Fruit fly (Drosophila melanogaster): Measurements from ENCODE around the gene Polr2C.

The Polr2C gene

DNA sequence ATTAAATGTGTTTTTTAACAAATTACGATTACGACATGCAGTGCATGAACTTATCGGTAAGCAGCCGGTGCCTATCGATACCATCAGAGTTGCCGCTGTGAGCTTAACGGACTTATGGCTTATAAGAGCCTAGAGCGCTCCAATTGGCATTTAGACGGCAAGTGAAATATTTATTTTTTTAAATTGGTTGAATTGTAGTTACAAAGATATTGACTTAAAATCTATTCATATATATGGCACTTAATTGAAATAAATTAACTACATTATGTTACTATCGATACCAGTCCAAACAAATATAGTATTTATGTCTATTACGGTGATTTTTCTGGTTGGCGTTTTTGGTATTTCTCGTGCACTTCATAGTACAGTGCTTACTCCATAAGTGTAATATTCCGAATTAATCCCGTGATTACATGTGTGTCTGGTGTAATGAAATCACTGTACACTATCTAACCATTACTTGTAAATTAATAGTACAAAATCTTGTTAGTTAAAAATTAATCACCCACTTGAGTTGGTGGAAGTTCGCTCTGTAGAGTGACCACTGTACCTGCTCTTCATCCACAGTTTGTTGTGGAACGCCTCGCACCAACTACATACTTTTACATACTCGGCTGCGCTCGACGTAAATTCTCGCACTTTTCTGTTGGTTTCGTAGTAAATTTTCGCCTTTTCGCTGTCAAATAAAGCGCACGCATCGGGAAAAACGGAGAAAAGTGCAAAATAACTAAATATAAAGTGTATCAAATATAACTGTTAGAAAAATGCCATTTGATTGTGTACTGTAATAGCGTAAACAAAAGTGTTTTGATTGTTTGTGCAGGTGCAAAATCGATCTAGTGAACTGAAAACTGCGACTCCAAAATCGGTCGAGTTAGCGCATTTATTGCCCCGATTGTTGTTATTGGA is 2.1 kb downstream of the Polr2C start, which contains the start of the genes mRpS23 and CenG1A (continued):
- TF ChIP-seq fd102C (GFP tag; optimal IDR thresholded peaks at IDR 0.05) (peak; percentile 98), HLHmδ (GFP tag; optimal IDR thresholded peaks at IDR 0.05) (peak; percentile 86), chn (GFP tag; optimal IDR thresholded peaks at IDR 0.05) (peak; percentile 100), sisA (GFP tag; IDR thresholded peaks at IDR 0.05) (peak; percentile 100), ttk (GFP tag; IDR thresholded peaks at IDR 0.05) (peak; percentile 100), Awh (GFP tag; IDR thresholded peaks at IDR 0.05) (peak; percentile 100), lmd (GFP tag; IDR thresholded peaks at IDR 0.05) (peak; percentile 100), CG1647 (GFP tag; optimal IDR thresholded peaks at IDR 0.05) (peak; percentile 99), bsh (GFP tag; optimal IDR thresholded peaks at IDR 0.05) (peak; percentile 100), CG1602 (GFP tag; optimal IDR thresholded peaks at IDR 0.05) (peak; percentile 100), CG31388 (GFP tag; optimal IDR thresholded peaks at IDR 0.05) (peak; percentile 99), CG10274 (GFP tag; optimal IDR thresholded peaks at IDR 0.05) (peak; percentile 97), tin (GFP tag; optimal IDR thresholded peaks at IDR 0.05) (peak; percentile 100), CG31365 (tag; optimal IDR thresholded peaks at IDR 0.05) (peak; percentile 97), gem (tag; optimal IDR thresholded peaks at IDR 0.05) (peak; percentile 100), zfh2 (GFP tag; optimal IDR thresholded peaks at IDR 0.05) (peak; percentile 100), Optix (GFP tag; IDR thresholded peaks at IDR 0.05) (peak; percentile 100), Atf-2 (GFP tag; optimal IDR thresholded peaks at IDR 0.05) (peak; percentile 100), Atf6 (GFP tag; IDR thresholded peaks at IDR 0.05) (peak; percentile 100), CG8290 (GFP tag; optimal IDR thresholded peaks at IDR 0.05) (peak; percentile 99), CG8290 (tag; optimal IDR thresholded peaks at IDR 0.05) (peak; percentile 98 to 100), Hand (GFP tag; optimal IDR thresholded peaks at IDR 0.05) (peak; percentile 99), chm (GFP tag; IDR thresholded peaks at IDR 0.05) (peak; percentile 100), fru (optimal IDR thresholded peaks at IDR 0.05) (no peak), CG8924 (tag; optimal IDR thresholded peaks at IDR 0.05) (peak; percentile 100), CG14667 (GFP tag; IDR thresholded peaks at IDR 0.05) (peak; percentile 100), CG6765 (GFP tag; optimal IDR thresholded peaks at IDR 0.05) (peak; percentile 100), ems (GFP tag; optimal IDR thresholded peaks at IDR 0.05) (peak; percentile 100), lola (GFP tag; optimal IDR thresholded peaks at IDR 0.05) (peak in 1 of 3 experiments; percentile 99), lilli (GFP tag; optimal IDR thresholded peaks at IDR 0.05) (peak; percentile 100), CG9876 (GFP tag; optimal IDR thresholded peaks at IDR 0.05) (peak; percentile 99), CG2889 (GFP tag; IDR thresholded peaks at IDR 0.05) (peak; percentile 100), CG10462 (GFP tag; optimal IDR thresholded peaks at IDR 0.05) (peak; percentile 99), CG4707 (GFP tag; optimal IDR thresholded peaks at IDR 0.05) (peak; percentile 99), Meics (GFP tag; optimal IDR thresholded peaks at IDR 0.05) (peak; percentile 100), cato (GFP tag; optimal IDR thresholded peaks at IDR 0.05; ENCODE audit: borderline replicate concordance) (peak; percentile 100), CG16779 (GFP tag; IDR thresholded peaks at IDR 0.05) (peak; percentile 100), CG30020 (tag; optimal IDR thresholded peaks at IDR 0.05) (peak; percentile 92), cwo (GFP tag; optimal IDR thresholded peaks at IDR 0.05) (peak; percentile 99), PHDP (tag; optimal IDR thresholded peaks at IDR 0.05) (peak; percentile 100), eyg (GFP tag; optimal IDR thresholded peaks at IDR 0.05) (peak; percentile 99), D19A (tag; optimal IDR thresholded peaks at IDR 0.05) (peak; percentile 98), gce (GFP tag; IDR thresholded peaks at IDR 0.05) (peak; percentile 100), z (GFP tag; IDR thresholded peaks at IDR 0.05) (peak; percentile 88), CG5180 (GFP tag; optimal IDR thresholded peaks at IDR 0.05) (peak; percentile 94), Nf-YA (GFP tag; IDR thresholded peaks at IDR 0.05) (peak; percentile 100), CG13287 (GFP tag; IDR thresholded peaks at IDR 0.05; ENCODE audit: partially characterized antibody) (peak; percentile 88), sens (GFP tag) (peak; percentile 100), CG7271 (tag; optimal IDR thresholded peaks at IDR 0.05) (peak; percentile 99)

All from whole organism, embryonic.